Worm (Caenorhabditis elegans) whole organism, L4 larva: ENCODE results near the gene algn-8.
"Not testable (repeated sequence)": the region's sequence is repeated elsewhere in the genome, so short reads cannot be mapped to it uniquely, and the experiment has no call there.

ENCODE experiments used
- F10B5.3 ChIP-seq: sonication (generic microtip); optimal IDR thresholded peaks from 2 replicates; lab custom pipeline; 2016; ENCODE audit warnings: mild to moderate bottlenecking, missing genetic modification characterization, missing compliant biosample characterization
- R02D3.7 ChIP-seq: fragments of 150-350 bp; sonication (generic microtip); optimal IDR thresholded peaks from 3 replicates; lab custom pipeline; 2014; ENCODE audit warnings: missing biosample characterization, missing genetic modification characterization
- T26A8.4 ChIP-seq: fragments of 200-800 bp; sonication (Bioruptor generic); IDR thresholded peaks from 2 replicates; pipeline ENCODE4 v1.3.6; 2022; ENCODE audit warnings: missing genetic modification characterization, missing compliant biosample characterization
- Y48G9A.11 ChIP-seq: fragments of 200-800 bp; sonication (Bioruptor generic); IDR thresholded peaks from 2 replicates; pipeline ENCODE4 v1.3.6; 2022; ENCODE audit warnings: missing genetic modification reagents, missing genetic modification characterization, missing compliant biosample characterization
- Y75B8A.6 ChIP-seq: fragments of 200-800 bp; sonication (Bioruptor generic); IDR thresholded peaks from 2 replicates; pipeline ENCODE4 v1.3.6; 2022; ENCODE audit warnings: missing genetic modification reagents, missing genetic modification characterization, missing compliant biosample characterization
- aha-1 ChIP-seq: fragments of 150-350 bp; peaks from one replicate; lab custom pipeline; 2014; ENCODE audit warnings: missing biosample characterization, missing genetic modification characterization
- arid-1 ChIP-seq: fragments of 200-800 bp; sonication (Bioruptor generic); conservative IDR thresholded peaks from 2 replicates; pipeline ENCODE4 v1.3.6; 2022; ENCODE audit warnings: missing genetic modification reagents, missing genetic modification characterization, missing compliant biosample characterization
- ceh-44 ChIP-seq: fragments of 200-800 bp; sonication (Bioruptor generic); IDR thresholded peaks from 2 replicates; pipeline ENCODE4 v1.3.6; 2022; ENCODE audit warnings: missing genetic modification reagents, missing genetic modification characterization, missing compliant biosample characterization
- ctbp-1 ChIP-seq: fragments of 200-800 bp; sonication (Bioruptor generic); IDR thresholded peaks from 2 replicates; pipeline ENCODE4 v1.3.6; 2022; ENCODE audit warnings: missing genetic modification reagents, missing genetic modification characterization, missing compliant biosample characterization
- dmd-6 ChIP-seq: fragments of 200-800 bp; sonication (Bioruptor generic); IDR thresholded peaks from 2 replicates; pipeline ENCODE4 v1.3.6; 2022; ENCODE audit warnings: missing genetic modification reagents, missing genetic modification characterization, missing compliant biosample characterization
- dmd-9 ChIP-seq: fragments of 200-800 bp; sonication (Bioruptor generic); IDR thresholded peaks from 2 replicates; pipeline ENCODE4 v1.3.6; 2022; ENCODE audit warnings: missing genetic modification reagents, missing genetic modification characterization, missing compliant biosample characterization
- fos-1 ChIP-seq: fragments of 150-350 bp; optimal IDR thresholded peaks from 2 replicates; lab custom pipeline; 2014; ENCODE audit warnings: missing biosample characterization, missing genetic modification characterization
- gei-8 ChIP-seq: fragments of 200-800 bp; sonication (Bioruptor generic); optimal IDR thresholded peaks from 2 replicates; lab custom pipeline; 2018; ENCODE audit warnings: mild to moderate bottlenecking, missing genetic modification characterization, missing compliant biosample characterization
- hlh-30 ChIP-seq: sonication (generic microtip); optimal IDR thresholded peaks from 2 replicates; lab custom pipeline; 2017; ENCODE audit warnings: antibody characterized with exemption, mild to moderate bottlenecking, missing genetic modification characterization, missing compliant biosample characterization; ENCODE audit not compliant: insufficient read depth
- hmg-1.1 ChIP-seq: fragments of 200-800 bp; sonication (Bioruptor generic); IDR thresholded peaks from 2 replicates; pipeline ENCODE4 v1.3.6; 2022; ENCODE audit warnings: missing genetic modification reagents, missing genetic modification characterization, missing compliant biosample characterization
- lin-15B ChIP-seq: fragments of 150-350 bp; sonication (generic microtip); optimal IDR thresholded peaks from 3 replicates; lab custom pipeline; 2014; ENCODE audit warnings: missing biosample characterization, missing genetic modification characterization
- lin-29 ChIP-seq: fragments of 200-800 bp; sonication (Bioruptor generic); IDR thresholded peaks from 2 replicates; pipeline ENCODE4 v1.3.6; 2022; ENCODE audit warnings: missing genetic modification reagents, missing genetic modification characterization, missing compliant biosample characterization
- lin-38 ChIP-seq: fragments of 200-800 bp; sonication (Bioruptor generic); IDR thresholded peaks from 2 replicates; pipeline ENCODE4 v1.3.6; 2022; ENCODE audit warnings: missing genetic modification reagents, missing genetic modification characterization, missing compliant biosample characterization
- lin-39 ChIP-seq: fragments of 150-350 bp; optimal IDR thresholded peaks from 2 replicates; lab custom pipeline; 2014; ENCODE audit warnings: missing biosample characterization, missing genetic modification reagents, missing genetic modification characterization
- lir-3 ChIP-seq: sonication (generic microtip); optimal IDR thresholded peaks from 2 replicates; lab custom pipeline; 2016; ENCODE audit warnings: mild to moderate bottlenecking, missing genetic modification characterization, missing compliant biosample characterization
- mep-1 ChIP-seq: fragments of 150-350 bp; sonication (generic microtip); optimal IDR thresholded peaks from 3 replicates; lab custom pipeline; 2014; ENCODE audit warnings: missing biosample characterization, missing genetic modification characterization
- nhr-111 ChIP-seq: fragments of 200-800 bp; sonication (Bioruptor generic); optimal IDR thresholded peaks from 2 replicates; lab custom pipeline; 2018; ENCODE audit warnings: mild to moderate bottlenecking, missing genetic modification characterization, missing compliant biosample characterization
- pha-4 ChIP-seq, 2 experiments: fragments of 150-350 bp in 1 of 2; fragments of 200-800 bp in 1 of 2; sonication (Bioruptor generic) in 1 of 2; IDR thresholded peaks in 1 of 2; optimal IDR thresholded peaks in 1 of 2; 2 replicates each; pipeline versions ENCODE4 v1.3.6 to Lab custom; 2014 to 2022; ENCODE audit warnings: missing genetic modification characterization in 2 of 2, missing genetic modification reagents in 2 of 2, missing biosample characterization in 1 of 2, missing compliant biosample characterization in 1 of 2
- pqm-1 ChIP-seq: sonication (generic microtip); optimal IDR thresholded peaks from 2 replicates; lab custom pipeline; 2017; ENCODE audit warnings: missing biosample characterization, missing genetic modification characterization
- set-16 ChIP-seq: fragments of 200-800 bp; sonication (Bioruptor generic); IDR thresholded peaks from 2 replicates; pipeline ENCODE4 v1.3.6; 2022; ENCODE audit warnings: missing genetic modification reagents, missing genetic modification characterization, missing compliant biosample characterization
- spr-3 ChIP-seq: fragments of 200-800 bp; sonication (Bioruptor generic); optimal IDR thresholded peaks from 2 replicates; lab custom pipeline; 2018; ENCODE audit warnings: mild to moderate bottlenecking, missing genetic modification characterization, missing compliant biosample characterization
- tag-97 ChIP-seq: fragments of 200-800 bp; sonication (Bioruptor generic); IDR thresholded peaks from 2 replicates; pipeline ENCODE4 v1.3.6; 2022; ENCODE audit warnings: missing genetic modification characterization, missing compliant biosample characterization
- tra-1 ChIP-seq: fragments of 200-800 bp; sonication (Bioruptor generic); IDR thresholded peaks from 2 replicates; pipeline ENCODE4 v1.3.6; 2022; ENCODE audit warnings: missing genetic modification reagents, missing genetic modification characterization, missing compliant biosample characterization
- unc-62 ChIP-seq, 3 experiments: fragments of 150-350 bp in 1 of 3; sonication (generic microtip); optimal IDR thresholded peaks in 2 of 3; peaks in 1 of 3; 1 replicate in 1 of 3; 2 replicates in 2 of 3; lab custom pipeline; 2014 to 2017; ENCODE audit warnings: missing biosample characterization in 3 of 3, missing genetic modification characterization in 3 of 3, missing genetic modification reagents in 3 of 3, missing genotype in 1 of 3
- vab-7 ChIP-seq: fragments of 200-800 bp; sonication (Bioruptor generic); IDR thresholded peaks from 2 replicates; pipeline ENCODE4 v1.3.6; 2022; ENCODE audit warnings: missing genetic modification reagents, missing genetic modification characterization, missing compliant biosample characterization
- zip-2 ChIP-seq: fragments of 150-350 bp; optimal IDR thresholded peaks from 2 replicates; lab custom pipeline; 2014; ENCODE audit warnings: missing biosample characterization, missing genetic modification characterization

algn-8 gene

DNA sequence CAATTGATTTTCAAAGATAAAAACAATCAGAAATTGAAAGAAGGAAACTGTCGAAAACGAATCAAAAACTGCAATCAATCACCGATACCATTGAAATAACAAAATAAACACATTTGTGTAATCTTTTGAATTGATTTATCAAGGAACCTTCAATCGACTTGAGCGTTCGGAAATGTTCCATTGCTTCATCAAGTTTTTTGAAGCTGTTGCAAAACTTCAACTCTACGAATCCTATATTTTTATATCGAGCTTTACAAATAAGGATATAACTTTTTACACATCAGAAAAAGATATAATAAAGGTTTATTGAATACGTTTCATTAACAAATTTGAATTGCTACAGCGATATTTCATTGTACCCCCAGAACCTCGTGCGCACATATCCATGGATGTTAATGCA, 13.3 kb downstream of the algn-8 start, which contains the start of gene chil-8:
chil-8 (minus strand) TSS at position 101 of the 400 bp plus-strand sequence.
- TF ChIP-seq lin-29 (GFP tag; lab: Robert Waterston, UW) (no peak), lin-15B (tag; lab: Kevin White, UChicago) (no peak), spr-3 (GFP tag; lab: Kevin White, UChicago) (no peak), hlh-30 (tag; lab: Kevin White, UChicago) (no peak), aha-1 (tag; lab: Kevin White, UChicago) (peak; percentile 37), F10B5.3 (tag; lab: Kevin White, UChicago) (no peak)

DNA sequence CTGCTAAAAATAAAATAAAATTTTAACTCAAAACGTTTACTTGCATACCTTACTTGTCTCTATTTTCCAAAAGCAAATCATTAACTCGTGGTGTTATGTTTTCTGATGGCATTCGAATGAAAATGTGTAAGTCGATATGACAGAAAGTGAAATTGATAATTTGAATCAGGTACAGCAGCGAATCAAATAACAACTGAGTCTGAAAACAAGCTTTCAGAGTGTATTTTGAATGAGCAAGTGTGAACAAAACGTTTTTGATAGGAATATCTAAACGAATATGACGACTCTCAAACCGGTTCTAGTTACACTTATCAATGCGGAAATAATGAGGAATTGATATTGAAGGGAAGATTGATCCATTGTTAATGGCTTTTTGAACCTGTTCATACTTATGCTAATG, 15.2 kb downstream of the algn-8 start, which contains the start of gene chil-7:
chil-7 (minus strand) TSS at position 112 of the 400 bp plus-strand sequence.
- TF ChIP-seq tra-1 (GFP tag; lab: Robert Waterston, UW) (no peak), unc-62 (GFP tag; optimal IDR thresholded peaks at IDR 0.05 in 1 of 2; lab: Kevin White, UChicago) (peak in 1 of 2 experiments; percentile 97), unc-62 (tag; optimal IDR thresholded peaks at IDR 0.05; lab: Kevin White, UChicago) (no peak)
- TF ChIP-seq, all 104 proteins: peak for 1

ce11 chrII:9868698-9869097, 17.5 kb downstream of the algn-8 start, which contains the start of gene old-1:
Gene old-1 (minus strand): TSS chrII:9868747.
- TF ChIP-seq zip-2 (tag; lab: Kevin White, UChicago) (no peak), dmd-6 (GFP tag; lab: Robert Waterston, UW) (no peak), set-16 (GFP tag; lab: Robert Waterston, UW) (no peak), arid-1 (GFP tag; lab: Robert Waterston, UW) (no peak), ctbp-1 (GFP tag; lab: Robert Waterston, UW) (no peak), ceh-44 (GFP tag; lab: Robert Waterston, UW) (no peak), Y48G9A.11 (GFP tag; lab: Robert Waterston, UW) (no peak), lin-39 (no peak), fos-1 (tag; lab: Kevin White, UChicago) (no peak), T26A8.4 (GFP tag; lab: Robert Waterston, UW) (no peak), Y75B8A.6 (GFP tag; lab: Robert Waterston, UW) (no peak), tag-97 (no peak), pha-4 (GFP tag; IDR thresholded peaks at IDR 0.05; lab: Robert Waterston, UW) (no peak), pha-4 (tag; optimal IDR thresholded peaks at IDR 0.05; lab: Kevin White, UChicago) (no peak), nhr-111 (GFP tag; lab: Kevin White, UChicago) (no peak), R02D3.7 (tag; lab: Kevin White, UChicago) (no peak), mep-1 (tag; lab: Kevin White, UChicago) (no peak), hmg-1.1 (GFP tag; lab: Robert Waterston, UW) (no peak), gei-8 (GFP tag; lab: Kevin White, UChicago) (no peak), pqm-1 (no peak)

ce11 chrII:9868207-9868606, 18.0 kb downstream of the algn-8 start:
- peak in 1 of 2 experiments; percentile 65 for TF ChIP-seq unc-62 (GFP tag; optimal IDR thresholded peaks at IDR 0.05 in 1 of 2; lab: Kevin White, UChicago)
- TF ChIP-seq unc-62 (tag; optimal IDR thresholded peaks at IDR 0.05; lab: Kevin White, UChicago): no peak
- TF ChIP-seq aha-1 (tag; lab: Kevin White, UChicago): peak; percentile 63
- TF ChIP-seq dmd-6 (GFP tag; lab: Robert Waterston, UW): no peak
- no peak for TF ChIP-seq lir-3

ce11 chrII:9866378-9866777, 19.9 kb downstream of the algn-8 start, which contains the start of gene chil-1:
Gene chil-1 (minus strand): TSS chrII:9866478.
- TF ChIP-seq dmd-9; vab-7 (GFP tag; lab: Robert Waterston, UW); lin-38 (GFP tag; lab: Robert Waterston, UW): not testable (repeated sequence)
